Worm (Caenorhabditis elegans): ENCODE measurements around the gene set-12.

The set-12 gene

DNA sequence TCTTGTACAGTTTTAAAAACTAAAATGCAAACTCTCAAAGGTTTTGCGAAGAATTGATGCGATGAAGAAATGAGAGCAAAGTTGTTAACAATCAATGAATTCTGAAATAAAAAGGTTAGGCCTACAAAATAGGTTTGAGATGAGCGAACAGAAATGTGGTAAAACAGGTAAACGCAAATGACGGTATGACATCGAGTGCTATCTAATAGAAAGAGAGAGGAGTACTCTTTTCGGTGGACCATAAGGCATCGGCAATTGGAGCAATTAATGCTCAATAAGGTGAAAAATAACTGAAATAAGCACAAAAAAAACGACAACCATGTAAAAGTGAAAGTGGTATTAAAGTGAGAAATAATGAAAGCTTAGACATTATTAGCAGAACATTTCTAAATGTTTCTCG is at the start of gene set-12:
Gene set-12, minus strand, starts transcription at position 101 of the 400 bp plus-strand sequence.
- TF ChIP-seq flt-1 (GFP tag; IDR thresholded peaks at IDR 0.05) (no peak), hmg-4 (GFP tag; optimal IDR thresholded peaks at IDR 0.05) (no peak), B0310.2 (tag; optimal IDR thresholded peaks at IDR 0.05) (no peak), ama-1 (optimal IDR thresholded peaks at IDR 0.05) (no peak), hnd-1 (tag; optimal IDR thresholded peaks at IDR 0.05) (no peak), sea-1 (GFP tag; conservative IDR thresholded peaks at IDR 0.05) (no peak), aly-1 (tag; optimal IDR thresholded peaks at IDR 0.05) (no peak), ets-7 (tag; optimal IDR thresholded peaks at IDR 0.05) (no peak), scrt-1 (GFP tag; IDR thresholded peaks at IDR 0.05) (no peak), tbx-37 (GFP tag; conservative IDR thresholded peaks at IDR 0.05) (no peak), ceh-13 (GFP tag; optimal IDR thresholded peaks at IDR 0.05) (no peak), hmbx-1 (tag; optimal IDR thresholded peaks at IDR 0.05) (no peak), tra-4 (tag; optimal IDR thresholded peaks at IDR 0.05) (no peak), F13C5.2 (tag; optimal IDR thresholded peaks at IDR 0.05) (no peak), pes-1 (GFP tag; IDR thresholded peaks at IDR 0.05) (no peak), tbx-11 (GFP tag; IDR thresholded peaks at IDR 0.05) (no peak), ceh-36 (tag; optimal IDR thresholded peaks at IDR 0.05) (no peak)

ce11 chrX:7782389-7782788 is 46.3 kb upstream of the set-12 start, which contains the start of gene ZK154.4:
Gene ZK154.4, minus strand, starts transcription at chrX:7782415.
- TF ChIP-seq scrt-1 (GFP tag; IDR thresholded peaks at IDR 0.05) (no peak), hmg-4 (GFP tag; optimal IDR thresholded peaks at IDR 0.05) (peak; percentile 15)

ce11 chrX:7781827-7782226 is 45.8 kb upstream of the set-12 start:
- TF ChIP-seq B0310.2 (tag; optimal IDR thresholded peaks at IDR 0.05) = no peak
- no peak for TF ChIP-seq F13C5.2 (tag; optimal IDR thresholded peaks at IDR 0.05)
- TF ChIP-seq ama-1 (optimal IDR thresholded peaks at IDR 0.05) = no peak
- TF ChIP-seq ceh-36 (tag; optimal IDR thresholded peaks at IDR 0.05) = no peak
- TF ChIP-seq sea-1 (GFP tag; conservative IDR thresholded peaks at IDR 0.05) = no peak
- no peak for TF ChIP-seq hmbx-1 (tag; optimal IDR thresholded peaks at IDR 0.05)
- no peak for TF ChIP-seq hnd-1 (tag; optimal IDR thresholded peaks at IDR 0.05)
- no peak for TF ChIP-seq tbx-37 (GFP tag; conservative IDR thresholded peaks at IDR 0.05)
- no peak for TF ChIP-seq flt-1 (GFP tag; IDR thresholded peaks at IDR 0.05)
- no peak for TF ChIP-seq tra-4 (tag; optimal IDR thresholded peaks at IDR 0.05)

DNA sequence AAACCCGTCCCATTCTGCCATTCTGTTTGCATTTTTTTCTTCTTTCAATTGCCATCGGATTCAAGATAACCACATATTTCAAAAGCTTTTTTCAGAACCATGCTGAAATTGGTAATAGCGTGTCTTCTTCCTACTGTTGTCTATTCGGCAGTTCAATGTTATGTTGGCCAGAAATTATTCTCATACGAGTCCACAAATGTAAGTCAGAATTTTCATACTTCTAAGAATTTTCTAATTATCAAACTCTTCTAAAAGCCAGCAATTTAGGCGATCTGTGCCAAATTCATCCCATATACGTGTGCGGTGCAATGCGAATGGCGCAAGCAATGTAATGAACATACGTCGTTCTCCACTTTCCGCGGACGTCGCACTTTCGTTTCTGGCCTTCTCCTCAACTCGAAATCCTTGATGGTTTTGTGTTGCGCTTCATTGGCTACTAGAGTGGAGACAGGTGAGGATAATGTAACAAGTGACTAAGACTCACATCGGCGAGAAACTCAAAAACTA is 43.5 kb upstream of the set-12 start, which contains the start of gene ZK154.1:
Gene ZK154.1, plus strand, starts transcription at position 51 of the 507 bp plus-strand sequence.
- no peak for TF ChIP-seq aly-1 (tag; optimal IDR thresholded peaks at IDR 0.05)
- no peak for TF ChIP-seq ets-7 (tag; optimal IDR thresholded peaks at IDR 0.05)
- TF ChIP-seq tbx-37 (GFP tag; conservative IDR thresholded peaks at IDR 0.05) = no peak
- no peak for TF ChIP-seq F13C5.2 (tag; optimal IDR thresholded peaks at IDR 0.05)
- TF ChIP-seq hmbx-1 (tag; optimal IDR thresholded peaks at IDR 0.05) = no peak
- TF ChIP-seq tra-4 (tag; optimal IDR thresholded peaks at IDR 0.05) = no peak
- no peak for TF ChIP-seq ama-1 (optimal IDR thresholded peaks at IDR 0.05)
- no peak for TF ChIP-seq tbx-11 (GFP tag; IDR thresholded peaks at IDR 0.05)
- TF ChIP-seq scrt-1 (GFP tag; IDR thresholded peaks at IDR 0.05) = no peak
- no peak for TF ChIP-seq sea-1 (GFP tag; conservative IDR thresholded peaks at IDR 0.05)
- no peak for TF ChIP-seq hnd-1 (tag; optimal IDR thresholded peaks at IDR 0.05)
- TF ChIP-seq ceh-36 (tag; optimal IDR thresholded peaks at IDR 0.05) = no peak
- TF ChIP-seq flt-1 (GFP tag; IDR thresholded peaks at IDR 0.05) = no peak

DNA sequence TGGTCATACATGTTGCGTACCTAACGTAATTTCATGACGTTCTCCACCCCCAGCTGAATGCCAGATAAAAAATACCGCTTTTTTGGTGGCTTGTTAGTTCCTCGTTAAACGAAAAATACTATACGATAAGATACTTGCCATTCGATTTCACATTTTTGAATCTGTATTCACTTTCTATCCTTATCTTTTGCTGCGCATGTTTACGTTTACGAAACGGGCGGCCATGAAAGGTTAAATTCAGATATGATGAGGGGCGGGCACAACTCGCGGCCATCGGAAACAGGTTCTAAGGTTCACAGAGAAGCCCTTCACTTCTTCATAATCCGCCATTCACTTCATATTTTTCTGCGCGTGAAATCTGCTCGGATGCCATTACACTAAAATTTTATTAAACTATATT is 42.7 kb upstream of the set-12 start:
- TF ChIP-seq B0310.2 (tag; optimal IDR thresholded peaks at IDR 0.05) (no peak), ets-7 (tag; optimal IDR thresholded peaks at IDR 0.05) (no peak), tra-4 (tag; optimal IDR thresholded peaks at IDR 0.05) (no peak), tbx-37 (GFP tag; conservative IDR thresholded peaks at IDR 0.05) (no peak), hmg-4 (GFP tag; optimal IDR thresholded peaks at IDR 0.05) (no peak), tbx-11 (GFP tag; IDR thresholded peaks at IDR 0.05) (no peak), flt-1 (GFP tag; IDR thresholded peaks at IDR 0.05) (no peak), hmbx-1 (tag; optimal IDR thresholded peaks at IDR 0.05) (no peak), scrt-1 (GFP tag; IDR thresholded peaks at IDR 0.05) (no peak), aly-1 (tag; optimal IDR thresholded peaks at IDR 0.05) (no peak), hnd-1 (tag; optimal IDR thresholded peaks at IDR 0.05) (no peak), pes-1 (GFP tag; IDR thresholded peaks at IDR 0.05) (no peak), sea-1 (GFP tag; conservative IDR thresholded peaks at IDR 0.05) (no peak), ceh-36 (tag; optimal IDR thresholded peaks at IDR 0.05) (no peak), ceh-13 (GFP tag; optimal IDR thresholded peaks at IDR 0.05) (no peak)

DNA sequence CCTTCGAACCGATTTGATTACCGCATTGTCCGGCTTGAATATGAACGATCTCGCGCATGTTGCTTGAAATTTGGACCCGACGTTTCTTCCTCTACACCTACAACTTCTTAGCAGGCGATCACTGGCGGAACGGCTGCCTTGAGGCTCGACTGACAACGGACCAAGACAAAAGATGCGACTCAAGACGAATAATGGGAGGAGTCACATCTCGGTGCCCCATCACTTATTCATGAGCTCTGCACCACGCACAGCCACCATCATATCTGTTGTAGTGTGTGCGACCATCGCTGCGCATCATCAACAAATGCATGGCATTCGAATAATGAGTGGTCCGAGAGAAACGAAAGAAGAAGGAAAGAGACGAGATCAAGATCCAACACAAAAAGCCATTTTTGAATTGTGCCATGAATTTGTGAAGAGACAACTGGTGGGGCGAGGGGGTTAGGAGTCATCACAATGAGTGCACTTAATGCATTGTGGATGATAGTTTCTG is 40.5 kb upstream of the set-12 start, which contains the start of gene mec-7:
Gene mec-7, minus strand, starts transcription at position 181 of the 493 bp plus-strand sequence.
- TF ChIP-seq hnd-1 (tag; optimal IDR thresholded peaks at IDR 0.05) (no peak), flt-1 (GFP tag; IDR thresholded peaks at IDR 0.05) (no peak), ets-7 (tag; optimal IDR thresholded peaks at IDR 0.05) (no peak), scrt-1 (GFP tag; IDR thresholded peaks at IDR 0.05) (no peak), F13C5.2 (tag; optimal IDR thresholded peaks at IDR 0.05) (no peak), B0310.2 (tag; optimal IDR thresholded peaks at IDR 0.05) (no peak), hmbx-1 (tag; optimal IDR thresholded peaks at IDR 0.05) (no peak), tra-4 (tag; optimal IDR thresholded peaks at IDR 0.05) (no peak), ama-1 (optimal IDR thresholded peaks at IDR 0.05) (no peak), tbx-37 (GFP tag; conservative IDR thresholded peaks at IDR 0.05) (no peak), aly-1 (tag; optimal IDR thresholded peaks at IDR 0.05) (no peak), ceh-13 (GFP tag; optimal IDR thresholded peaks at IDR 0.05) (no peak), sea-1 (GFP tag; conservative IDR thresholded peaks at IDR 0.05) (no peak), hmg-4 (GFP tag; optimal IDR thresholded peaks at IDR 0.05) (no peak), pes-1 (GFP tag; IDR thresholded peaks at IDR 0.05) (no peak), tbx-11 (GFP tag; IDR thresholded peaks at IDR 0.05) (no peak), ceh-36 (tag; optimal IDR thresholded peaks at IDR 0.05) (no peak)

DNA sequence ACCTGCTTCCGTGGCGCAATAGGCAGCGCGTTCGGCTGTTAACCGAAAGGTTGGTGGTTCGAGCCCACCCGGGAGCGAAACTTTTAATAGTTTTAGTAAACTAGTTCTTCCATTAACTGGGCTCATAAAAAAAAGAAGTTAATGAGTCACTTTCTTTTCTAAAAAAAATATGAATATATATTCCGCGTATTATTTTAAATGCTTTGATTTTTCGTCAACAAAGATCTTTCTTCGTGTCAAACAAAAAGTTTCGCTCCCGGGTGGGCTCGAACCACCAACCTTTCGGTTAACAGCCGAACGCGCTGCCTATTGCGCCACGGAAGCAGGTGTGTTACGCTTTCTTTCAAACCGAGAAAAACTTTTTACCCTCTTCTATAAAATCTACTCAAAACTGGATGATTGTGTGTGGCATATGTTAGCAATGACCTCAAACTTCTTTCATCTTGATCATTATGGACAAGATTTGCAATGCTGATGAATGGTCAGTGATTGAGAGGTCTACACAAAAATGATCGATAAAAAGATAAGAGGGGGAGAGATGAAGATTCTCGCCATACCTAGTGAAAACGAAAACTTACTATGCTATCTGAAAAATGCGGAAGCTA is 37.7 kb upstream of the set-12 start:
- TF ChIP-seq pes-1 (GFP tag; IDR thresholded peaks at IDR 0.05) (0 out of 2 replicates have a peak, but pooled peaks have one; percentile 41), hnd-1 (tag; optimal IDR thresholded peaks at IDR 0.05) (no peak)

Data from whole organism, early embryonic.